Fruit fly (Drosophila melanogaster) whole organism, prepupa: ENCODE data around the gene mus201.

Experiments used
- Blimp-1 ChIP-seq: fragments of 200-800 bp; sonication (Bioruptor generic); optimal IDR thresholded peaks from 3 replicates; lab custom pipeline; 2017; ENCODE audit warnings: missing biosample characterization, missing genetic modification characterization, mild to moderate bottlenecking, moderate library complexity, missing genetic modification reagents
- CG10631 ChIP-seq: fragments of 200-800 bp; sonication (Bioruptor generic); optimal IDR thresholded peaks from 2 replicates; lab custom pipeline; 2016; ENCODE audit warnings: missing biosample characterization, missing genetic modification characterization
- CG10669 ChIP-seq: fragments of 200-800 bp; sonication (Bioruptor generic); optimal IDR thresholded peaks from 3 replicates; lab custom pipeline; 2018; ENCODE audit warnings: missing biosample characterization, mild to moderate bottlenecking, missing genetic modification characterization, moderate library complexity
- CG11294 ChIP-seq: fragments of 200-800 bp; sonication (Bioruptor generic); IDR thresholded peaks from 2 replicates; pipeline ENCODE4 v1.3.6; 2022; ENCODE audit warnings: missing biosample characterization, missing genetic modification characterization
- CG11762 ChIP-seq: fragments of 200-800 bp; sonication (Bioruptor generic); optimal IDR thresholded peaks from 3 replicates; lab custom pipeline; 2016; ENCODE audit warnings: missing biosample characterization, missing genetic modification characterization; ENCODE audit not compliant: insufficient read depth
- CG15336 ChIP-seq: fragments of 200-800 bp; sonication (Bioruptor generic); IDR thresholded peaks from 2 replicates; pipeline ENCODE4 v1.3.6; 2022; ENCODE audit warnings: missing biosample characterization, missing genetic modification characterization
- CG16779 ChIP-seq: fragments of 200-800 bp; sonication (Bioruptor generic); optimal IDR thresholded peaks from 3 replicates; lab custom pipeline; 2017; ENCODE audit warnings: missing biosample characterization, mild to moderate bottlenecking, missing genetic modification characterization
- CG3032 ChIP-seq: fragments of 200-800 bp; optimal IDR thresholded peaks from 2 replicates; lab custom pipeline; 2019; ENCODE audit warnings: missing biosample characterization, mild to moderate bottlenecking, missing genetic modification characterization, moderate library complexity
- CG31627 ChIP-seq: fragments of 200-800 bp; sonication (Bioruptor generic); optimal IDR thresholded peaks from 3 replicates; lab custom pipeline; 2016; ENCODE audit warnings: missing biosample characterization, missing genetic modification characterization
- CG32006 ChIP-seq: fragments of 200-800 bp; sonication (Bioruptor generic); optimal IDR thresholded peaks from 3 replicates; lab custom pipeline; 2017; ENCODE audit warnings: missing biosample characterization, mild to moderate bottlenecking, missing genetic modification characterization
- CG34406 ChIP-seq: fragments of 200-800 bp; sonication (Bioruptor generic); optimal IDR thresholded peaks from 3 replicates; lab custom pipeline; 2016; ENCODE audit warnings: missing biosample characterization, missing genetic modification characterization
- CG3919 ChIP-seq: fragments of 200-800 bp; sonication (Bioruptor generic); optimal IDR thresholded peaks from 3 replicates; lab custom pipeline; 2016; ENCODE audit warnings: missing biosample characterization, missing genetic modification characterization
- CG4318 ChIP-seq: fragments of 200-800 bp; sonication (Bioruptor generic); optimal IDR thresholded peaks from 3 replicates; lab custom pipeline; 2017; ENCODE audit warnings: missing biosample characterization, mild to moderate bottlenecking, missing genetic modification characterization
- CG6163 ChIP-seq: fragments of 200-800 bp; sonication (Bioruptor generic); IDR thresholded peaks from 3 replicates; pipeline ENCODE4 v1.3.6; 2022; ENCODE audit warnings: missing biosample characterization, missing genetic modification characterization
- CG6276 ChIP-seq: fragments of 200-800 bp; sonication (Bioruptor generic); optimal IDR thresholded peaks from 2 replicates; lab custom pipeline; 2017; ENCODE audit warnings: missing biosample characterization, mild to moderate bottlenecking, missing genetic modification characterization
- CG6808 ChIP-seq: fragments of 200-800 bp; sonication (Bioruptor generic); optimal IDR thresholded peaks from 3 replicates; lab custom pipeline; 2017; ENCODE audit warnings: missing biosample characterization, missing genetic modification characterization, mild to moderate bottlenecking, moderate library complexity, missing genetic modification reagents
- CG6854 ChIP-seq: fragments of 200-800 bp; sonication (Bioruptor generic); optimal IDR thresholded peaks from 2 replicates; lab custom pipeline; 2017; ENCODE audit warnings: missing biosample characterization, mild to moderate bottlenecking, missing genetic modification characterization
- CG7368 ChIP-seq: fragments of 200-800 bp; sonication (Bioruptor generic); optimal IDR thresholded peaks from 3 replicates; lab custom pipeline; 2016; ENCODE audit warnings: missing biosample characterization, missing genetic modification characterization
- CG8119 ChIP-seq: fragments of 200-800 bp; sonication (Bioruptor generic); IDR thresholded peaks from 3 replicates; pipeline ENCODE4 v1.3.6; 2022; ENCODE audit warnings: missing biosample characterization, missing genetic modification characterization
- CG8319 ChIP-seq: fragments of 200-800 bp; sonication (Bioruptor generic); optimal IDR thresholded peaks from 3 replicates; lab custom pipeline; 2016; ENCODE audit warnings: missing biosample characterization, missing genetic modification characterization
- CG8632 ChIP-seq: fragments of 200-800 bp; sonication (Bioruptor generic); optimal IDR thresholded peaks from 3 replicates; lab custom pipeline; 2016; ENCODE audit warnings: missing biosample characterization, missing genetic modification characterization
- Eip75B ChIP-seq: fragments of 200-800 bp; sonication (Bioruptor generic); optimal IDR thresholded peaks from 3 replicates; lab custom pipeline; 2016; ENCODE audit warnings: missing biosample characterization, missing genetic modification characterization
- Eip78C ChIP-seq: fragments of 200-800 bp; sonication (Bioruptor generic); peaks from one replicate; lab custom pipeline; 2016; ENCODE audit warnings: missing biosample characterization, missing genetic modification characterization
- Eip93F ChIP-seq: fragments of 200-800 bp; sonication (Bioruptor generic); optimal IDR thresholded peaks from 2 replicates; lab custom pipeline; 2016; ENCODE audit warnings: missing biosample characterization, mild to moderate bottlenecking, missing genetic modification characterization
- Gug ChIP-seq: fragments of 200-800 bp; sonication (Bioruptor generic); IDR thresholded peaks from 2 replicates; pipeline ENCODE4 v1.3.6; 2022; ENCODE audit warnings: missing biosample characterization, missing genetic modification characterization
- Hr39 ChIP-seq: fragments of 200-800 bp; sonication (Bioruptor generic); optimal IDR thresholded peaks from 2 replicates; lab custom pipeline; 2016; ENCODE audit warnings: missing biosample characterization, missing genetic modification characterization
- Hr4 ChIP-seq: fragments of 200-800 bp; sonication (Bioruptor generic); optimal IDR thresholded peaks from 3 replicates; lab custom pipeline; 2016; ENCODE audit warnings: missing biosample characterization, missing genetic modification characterization
- Met ChIP-seq: fragments of 200-800 bp; sonication (Bioruptor generic); optimal IDR thresholded peaks from 3 replicates; lab custom pipeline; 2016; ENCODE audit warnings: missing biosample characterization, missing genetic modification characterization
- OdsH ChIP-seq: fragments of 200-800 bp; sonication (Bioruptor generic); optimal IDR thresholded peaks from 3 replicates; lab custom pipeline; 2016; ENCODE audit warnings: missing biosample characterization, missing genetic modification characterization
- Smox ChIP-seq: fragments of 200-800 bp; sonication (Bioruptor generic); optimal IDR thresholded peaks from 3 replicates; lab custom pipeline; 2016; ENCODE audit warnings: missing biosample characterization, missing genetic modification characterization
- Sox102F ChIP-seq: fragments of 200-800 bp; sonication (Bioruptor generic); optimal IDR thresholded peaks from 2 replicates; lab custom pipeline; 2016; ENCODE audit warnings: missing biosample characterization, mild to moderate bottlenecking, missing genetic modification characterization
- Sox14 ChIP-seq: fragments of 200-800 bp; sonication (Bioruptor generic); optimal IDR thresholded peaks from 3 replicates; lab custom pipeline; 2016; ENCODE audit warnings: missing biosample characterization, missing genetic modification characterization
- achi ChIP-seq: fragments of 200-800 bp; sonication (Bioruptor generic); optimal IDR thresholded peaks from 3 replicates; lab custom pipeline; 2016; ENCODE audit warnings: missing biosample characterization, missing genetic modification characterization
- acj6 ChIP-seq: fragments of 200-800 bp; sonication (Bioruptor generic); optimal IDR thresholded peaks from 3 replicates; lab custom pipeline; 2016; ENCODE audit warnings: missing biosample characterization, missing genetic modification characterization
- cyc ChIP-seq: fragments of 200-800 bp; sonication (Bioruptor generic); optimal IDR thresholded peaks from 3 replicates; lab custom pipeline; 2016; ENCODE audit warnings: missing biosample characterization, missing genetic modification characterization
- dac ChIP-seq: fragments of 200-800 bp; sonication (Bioruptor generic); optimal IDR thresholded peaks from 2 replicates; lab custom pipeline; 2017; ENCODE audit warnings: missing biosample characterization, mild to moderate bottlenecking, missing genetic modification characterization
- dsx ChIP-seq: fragments of 200-800 bp; optimal IDR thresholded peaks from 3 replicates; lab custom pipeline; 2019; ENCODE audit warnings: missing biosample characterization, mild to moderate bottlenecking, missing genetic modification characterization, moderate library complexity; ENCODE audit not compliant: poor library complexity, severe bottlenecking
- eg ChIP-seq: fragments of 200-800 bp; sonication (Bioruptor generic); IDR thresholded peaks from 3 replicates; pipeline ENCODE4 v1.3.6; 2022; ENCODE audit warnings: missing biosample characterization, missing genetic modification characterization
- esn ChIP-seq: fragments of 200-800 bp; sonication (Bioruptor generic); optimal IDR thresholded peaks from 2 replicates; lab custom pipeline; 2016; ENCODE audit warnings: missing biosample characterization, mild to moderate bottlenecking, missing genetic modification characterization, moderate library complexity
- fkh ChIP-seq: fragments of 200-800 bp; sonication (Bioruptor generic); optimal IDR thresholded peaks from 3 replicates; lab custom pipeline; 2017; ENCODE audit warnings: missing biosample characterization, mild to moderate bottlenecking, missing genetic modification characterization, moderate library complexity
- lz ChIP-seq: fragments of 200-800 bp; sonication (Bioruptor generic); optimal IDR thresholded peaks from 3 replicates; lab custom pipeline; 2016; ENCODE audit warnings: missing biosample characterization, missing genetic modification characterization
- pdm3 ChIP-seq: fragments of 200-800 bp; sonication (Bioruptor generic); optimal IDR thresholded peaks from 3 replicates; lab custom pipeline; 2016; ENCODE audit warnings: missing biosample characterization, missing genetic modification characterization
- ss ChIP-seq, 2 experiments: fragments of 200-800 bp; sonication (Bioruptor generic); optimal IDR thresholded peaks; 2 replicates in 1 of 2; 3 replicates in 1 of 2; lab custom pipeline; 2017 to 2018; ENCODE audit warnings: mild to moderate bottlenecking in 2 of 2, missing biosample characterization in 2 of 2, missing genetic modification characterization in 2 of 2, moderate library complexity in 1 of 2
- svp ChIP-seq: fragments of 200-800 bp; sonication (Bioruptor generic); peaks from one replicate; lab custom pipeline; 2016; ENCODE audit warnings: missing biosample characterization, missing genetic modification characterization
- topi ChIP-seq: fragments of 200-800 bp; sonication (Bioruptor generic); optimal IDR thresholded peaks from 3 replicates; lab custom pipeline; 2016; ENCODE audit warnings: missing biosample characterization, missing genetic modification characterization
- vri ChIP-seq: fragments of 200-800 bp; sonication (Bioruptor generic); optimal IDR thresholded peaks from 3 replicates; lab custom pipeline; 2016; ENCODE audit warnings: missing biosample characterization, mild to moderate bottlenecking, missing genetic modification characterization

mus201 gene

dm6 chr2L:8464107-8464582, 26.2 kb downstream of the mus201 start, which contains the start of gene prg (continued):
- TF ChIP-seq achi (GFP tag; lab: Kevin White, UChicago) (peak; percentile 51), Gug (GFP tag; lab: Robert Waterston, UW) (no peak), CG6808 (GFP tag; lab: Kevin White, UChicago) (peak; percentile 21), CG34406 (GFP tag; lab: Kevin White, UChicago) (peak; percentile 52), Sox14 (GFP tag; lab: Kevin White, UChicago) (peak; percentile 70), CG6276 (GFP tag; lab: Kevin White, UChicago) (peak; percentile 41), CG3032 (tag; lab: Kevin White, UChicago) (peak; percentile 41), CG8319 (GFP tag; lab: Kevin White, UChicago) (no peak), CG4318 (GFP tag; lab: Kevin White, UChicago) (peak; percentile 51), dac (GFP tag; lab: Kevin White, UChicago) (no peak), CG11294 (GFP tag; lab: Robert Waterston, UW) (0 out of 2 replicates have a peak, but pooled peaks have one; percentile 16), Hr39 (GFP tag; lab: Kevin White, UChicago) (peak; percentile 52), dsx (peak; percentile 38), Eip93F (peak; percentile 51), CG15336 (GFP tag; lab: Robert Waterston, UW) (peak; percentile 49; the same call in 1 of the 2 replicates), topi (GFP tag; lab: Kevin White, UChicago) (peak; percentile 75), CG6854 (GFP tag; lab: Kevin White, UChicago) (no peak), acj6 (GFP tag; lab: Kevin White, UChicago) (peak; percentile 48), Sox102F (peak; percentile 58), eg (GFP tag; lab: Robert Waterston, UW) (peak; percentile 68), CG7368 (GFP tag; lab: Kevin White, UChicago) (peak; percentile 17), fkh (GFP tag; lab: Kevin White, UChicago) (peak; percentile 75), lz (peak; percentile 51), CG11762 (GFP tag; lab: Kevin White, UChicago) (no peak)

- TF ChIP-seq Eip78C (GFP tag; lab: Kevin White, UChicago) (peak; percentile 50), CG15336 (GFP tag; lab: Robert Waterston, UW) (no peak), svp (peak; percentile 30), CG6163 (GFP tag; lab: Robert Waterston, UW) (no peak)
These were observed 28.7 kb downstream of the mus201 start, which contains the start of gene dachs for dm6 chr2L:8466643-8467042. Gene dachs, plus strand, starts transcription at chr2L:8466817.

dm6 chr2L:8468929-8469681, 31.1 kb downstream of the mus201 start:
- TF ChIP-seq acj6 (GFP tag; lab: Kevin White, UChicago) = peak; percentile 15
- peak; percentile 37 for TF ChIP-seq CG32006 (GFP tag; lab: Kevin White, UChicago)
- peak; percentile 23 for TF ChIP-seq lz
- no peak for TF ChIP-seq CG16779
- TF ChIP-seq CG10669 (GFP tag; lab: Kevin White, UChicago) = no peak
- peak; percentile 36 for TF ChIP-seq CG31627 (GFP tag; lab: Kevin White, UChicago)
- TF ChIP-seq pdm3 (GFP tag; lab: Kevin White, UChicago) = peak; percentile 20
- TF ChIP-seq CG8632 (GFP tag; lab: Kevin White, UChicago) = peak; percentile 5
- peak; percentile 41 for TF ChIP-seq esn (GFP tag; lab: Kevin White, UChicago)
- peak; percentile 44 for TF ChIP-seq Hr39 (GFP tag; lab: Kevin White, UChicago)
- TF ChIP-seq Smox (GFP tag; lab: Kevin White, UChicago) = peak; percentile 29
- peak; percentile 34 for TF ChIP-seq CG3919 (GFP tag; lab: Kevin White, UChicago)
- TF ChIP-seq Eip78C (GFP tag; lab: Kevin White, UChicago) = peak; percentile 79
- TF ChIP-seq CG10631 = peak; percentile 21
- peak in 1 of 2 experiments; percentile 94 for TF ChIP-seq ss (GFP tag; optimal IDR thresholded peaks at IDR 0.05; lab: Kevin White, UChicago)
- peak; percentile 21 for TF ChIP-seq CG3032 (tag; lab: Kevin White, UChicago)
- TF ChIP-seq OdsH (GFP tag; lab: Kevin White, UChicago) = peak; percentile 32
- TF ChIP-seq Hr4 (GFP tag; lab: Kevin White, UChicago) = no peak
- peak; percentile 24 for TF ChIP-seq Eip75B (GFP tag; lab: Kevin White, UChicago)
- TF ChIP-seq Blimp-1 (GFP tag; lab: Kevin White, UChicago) = peak; percentile 1
- peak; percentile 48 for TF ChIP-seq Met (GFP tag; lab: Kevin White, UChicago)
- TF ChIP-seq cyc (GFP tag; lab: Kevin White, UChicago) = peak; percentile 8
- TF ChIP-seq vri (GFP tag; lab: Kevin White, UChicago) = peak; percentile 14
- TF ChIP-seq CG8119 = no peak
